Fruit fly (Drosophila melanogaster): Measurements from ENCODE around the gene Socs16D.

dm6 chrX:17852457-17852856 is 25.1 kb upstream of the Socs16D start, which contains the start of gene CG32554:
- TF ChIP-seq pan (optimal IDR thresholded peaks at IDR 0.05) = no peak
- no peak for TF ChIP-seq CG8478 (optimal IDR thresholded peaks at IDR 0.05)
- TF ChIP-seq EcR (GFP tag; optimal IDR thresholded peaks at IDR 0.05) = no peak
- no peak for TF ChIP-seq usp (GFP tag; optimal IDR thresholded peaks at IDR 0.05)
- TF ChIP-seq psq (optimal IDR thresholded peaks at IDR 0.05) = no peak
- no peak for TF ChIP-seq Dll (optimal IDR thresholded peaks at IDR 0.05)

All from whole organism.